Fruit fly (Drosophila melanogaster) whole organism: Measurements from ENCODE around the gene Ance.

ENCODE experiments used
- CG8478 ChIP-seq: fragments of >200 bp; optimal IDR thresholded peaks from 2 replicates; lab custom pipeline; 2018; ENCODE audit warnings: inconsistent platforms
- EcR ChIP-seq, 2 experiments: fragments of >200 bp; optimal IDR thresholded peaks; 2 replicates each; lab custom pipeline; 2017; ENCODE audit warnings: missing biosample characterization in 2 of 2, missing genetic modification characterization in 2 of 2, missing genetic modification reagents in 2 of 2
- pan ChIP-seq: fragments of >200 bp; optimal IDR thresholded peaks from 2 replicates; lab custom pipeline; 2017
- psq ChIP-seq: fragments of >200 bp; optimal IDR thresholded peaks from 2 replicates; lab custom pipeline; 2017

DNA sequence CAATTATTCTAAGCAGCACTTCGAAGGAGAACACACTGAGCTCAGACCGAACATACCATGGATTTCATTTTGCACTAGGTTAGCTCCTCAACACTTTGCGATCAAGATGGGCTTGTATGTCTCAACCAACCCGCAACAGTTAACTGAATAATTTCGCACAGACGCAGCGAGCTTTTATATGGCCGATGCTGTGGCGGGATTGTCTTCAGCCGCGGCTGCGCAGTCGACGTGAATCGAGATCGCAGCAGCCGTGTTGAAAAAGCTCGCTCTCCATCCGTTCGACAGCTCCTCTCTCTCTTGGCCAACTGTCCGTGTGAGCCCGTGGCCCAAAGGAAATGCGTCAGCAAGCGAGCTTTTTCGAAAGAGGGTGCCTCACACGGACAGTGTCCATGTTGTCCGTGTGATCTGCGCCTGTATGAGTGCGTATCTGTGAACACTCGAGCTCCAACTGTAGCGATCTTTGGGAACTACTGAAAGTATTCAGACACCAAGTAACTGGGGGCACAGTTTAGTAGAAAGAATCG, 29.2 kb downstream of the Ance start, which contains the start of gene Vajk2:
- TF ChIP-seq pan (no peak), psq (lab: Kevin White, UChicago) (no peak), CG8478 (lab: Kevin White, UChicago) (no peak), EcR (GFP tag; optimal IDR thresholded peaks at IDR 0.05; lab: Kevin White, UChicago) (no peak)
